Worm (Caenorhabditis elegans) whole organism, early embryonic: Measurements from ENCODE around the gene flp-1.

Experiments
- F13C5.2 ChIP-seq: sonication (generic microtip); optimal IDR thresholded peaks from 2 replicates; lab custom pipeline; 2017; ENCODE audit warnings: mild to moderate bottlenecking, missing genetic modification characterization, inconsistent platforms, missing compliant biosample characterization
- ama-1 ChIP-seq: fragments of 150-350 bp; optimal IDR thresholded peaks from 2 replicates; lab custom pipeline; 2014
- ets-7 ChIP-seq: sonication (generic microtip); optimal IDR thresholded peaks from 2 replicates; lab custom pipeline; 2016; ENCODE audit warnings: missing genotype, missing genetic modification characterization, missing compliant biosample characterization
- hmbx-1 ChIP-seq: sonication (generic microtip); optimal IDR thresholded peaks from 2 replicates; lab custom pipeline; 2016; ENCODE audit warnings: mild to moderate bottlenecking, missing genetic modification characterization, missing compliant biosample characterization
- hnd-1 ChIP-seq: sonication (generic microtip); optimal IDR thresholded peaks from 2 replicates; lab custom pipeline; 2016; ENCODE audit warnings: missing genetic modification characterization, missing compliant biosample characterization
- pes-1 ChIP-seq: fragments of 200-800 bp; sonication (Bioruptor generic); IDR thresholded peaks from 2 replicates; pipeline ENCODE4 v1.3.6; 2022; ENCODE audit warnings: missing genetic modification reagents, missing genetic modification characterization, missing compliant biosample characterization
- scrt-1 ChIP-seq: fragments of 200-800 bp; sonication (Bioruptor generic); IDR thresholded peaks from 2 replicates; pipeline ENCODE4 v1.3.6; 2022; ENCODE audit warnings: missing genetic modification characterization, missing compliant biosample characterization
- sea-1 ChIP-seq: fragments of 200-800 bp; sonication (Bioruptor generic); conservative IDR thresholded peaks from 2 replicates; pipeline ENCODE4 v1.3.6; 2022; ENCODE audit warnings: missing genetic modification characterization, missing compliant biosample characterization
- tbx-11 ChIP-seq: fragments of 200-800 bp; sonication (Bioruptor generic); IDR thresholded peaks from 2 replicates; pipeline ENCODE4 v1.3.6; 2022; ENCODE audit warnings: missing genetic modification characterization, missing compliant biosample characterization
- tbx-37 ChIP-seq: fragments of 200-800 bp; sonication (Bioruptor generic); conservative IDR thresholded peaks from 2 replicates; pipeline ENCODE4 v1.3.6; 2022; ENCODE audit warnings: missing genetic modification reagents, missing genetic modification characterization, missing compliant biosample characterization

- no peak for TF ChIP-seq pes-1 (GFP tag; lab: Robert Waterston, UW)
- no peak for TF ChIP-seq scrt-1 (GFP tag; lab: Robert Waterston, UW)
- no peak for TF ChIP-seq ama-1
- no peak for TF ChIP-seq sea-1 (GFP tag; lab: Robert Waterston, UW)
- no peak for TF ChIP-seq ets-7 (tag; lab: Kevin White, UChicago)
- TF ChIP-seq hnd-1 (tag; lab: Kevin White, UChicago) = no peak
- no peak for TF ChIP-seq tbx-37 (GFP tag; lab: Robert Waterston, UW)
- TF ChIP-seq hmbx-1 (tag; lab: Kevin White, UChicago) = no peak
- TF ChIP-seq F13C5.2 = no peak
- TF ChIP-seq tbx-11 (GFP tag; lab: Robert Waterston, UW) = no peak
Observed at ce11 chrIV:9100835-9101234, 43.7 kb upstream of the flp-1 start.
